Worm (Caenorhabditis elegans) whole organism, dauer: ENCODE data around the gene aaim-1.

Source experiments
- unc-62 ChIP-seq: sonication (generic microtip); optimal IDR thresholded peaks from 2 replicates; lab custom pipeline; 2017; ENCODE audit warnings: missing biosample characterization, missing genetic modification reagents, missing genetic modification characterization

aaim-1 gene

ce11 chrX:6562378-6562856 is at the start of gene aaim-1:
Gene aaim-1 (minus strand): TSS chrX:6562428.
- TF ChIP-seq unc-62 (GFP tag; lab: Kevin White, UChicago), result no peak

ce11 chrX:6609717-6610116 is 47.5 kb upstream of the aaim-1 start, which contains the start of gene C25B8.8:
Gene C25B8.8 (plus strand): TSS chrX:6610017.
- no peak for TF ChIP-seq unc-62 (GFP tag; lab: Kevin White, UChicago)

ce11 chrX:6609251-6609650 is 47.0 kb upstream of the aaim-1 start:
- no peak for TF ChIP-seq unc-62 (GFP tag; lab: Kevin White, UChicago)

- no peak for TF ChIP-seq unc-62 (GFP tag; lab: Kevin White, UChicago)
These were observed 45.4 kb upstream of the aaim-1 start for ce11 chrX:6607599-6607998.

- TF ChIP-seq unc-62 (GFP tag; lab: Kevin White, UChicago), result no peak
These were observed 44.8 kb upstream of the aaim-1 start, which contains the start of gene cpr-6 for ce11 chrX:6606991-6607390. Gene cpr-6 (plus strand): TSS chrX:6607207.

- no peak for TF ChIP-seq unc-62 (GFP tag; lab: Kevin White, UChicago)
These were observed 40.9 kb upstream of the aaim-1 start, which contains the start of gene F23G4.1 for ce11 chrX:6603098-6603497. Gene F23G4.1 (minus strand): TSS chrX:6603198.

ce11 chrX:6601967-6602366 is 39.7 kb upstream of the aaim-1 start:
- TF ChIP-seq unc-62 (GFP tag; lab: Kevin White, UChicago), result no peak

- no peak for TF ChIP-seq unc-62 (GFP tag; lab: Kevin White, UChicago)
These were observed 36.5 kb upstream of the aaim-1 start, which contains the start of gene hic-1 for ce11 chrX:6598732-6599131. Gene hic-1 (minus strand): TSS chrX:6598832.

ce11 chrX:6597089-6597488 is 34.9 kb upstream of the aaim-1 start, which contains the start of gene ttr-6:
Gene ttr-6 (minus strand): TSS chrX:6597121.
- TF ChIP-seq unc-62 (GFP tag; lab: Kevin White, UChicago), result no peak

- TF ChIP-seq unc-62 (GFP tag; lab: Kevin White, UChicago), result no peak
These were observed 31.1 kb upstream of the aaim-1 start for ce11 chrX:6593178-6593786.

ce11 chrX:6591674-6592073 is 29.4 kb upstream of the aaim-1 start:
- no peak for TF ChIP-seq unc-62 (GFP tag; lab: Kevin White, UChicago)

- no peak for TF ChIP-seq unc-62 (GFP tag; lab: Kevin White, UChicago)
These were observed 26.3 kb upstream of the aaim-1 start, which contains the start of gene fbxl-4 for ce11 chrX:6588495-6588894. Gene fbxl-4 (plus strand): TSS chrX:6588795.

ce11 chrX:6583385-6583784 is 21.2 kb upstream of the aaim-1 start:
- TF ChIP-seq unc-62 (GFP tag; lab: Kevin White, UChicago), result no peak

ce11 chrX:6575992-6576391 is 13.8 kb upstream of the aaim-1 start:
- TF ChIP-seq unc-62 (GFP tag; lab: Kevin White, UChicago), result no peak

- TF ChIP-seq unc-62 (GFP tag; lab: Kevin White, UChicago), result no peak
These were observed 10.8 kb upstream of the aaim-1 start for ce11 chrX:6572987-6573386.

ce11 chrX:6569624-6570023 is 7.4 kb upstream of the aaim-1 start, which contains the start of gene dop-3:
Gene dop-3 (minus strand): TSS chrX:6569724.
- TF ChIP-seq unc-62 (GFP tag; lab: Kevin White, UChicago), result no peak

ce11 chrX:6560495-6560894 is 1.7 kb downstream of the aaim-1 start:
- no peak for TF ChIP-seq unc-62 (GFP tag; lab: Kevin White, UChicago)
